Fruit fly (Drosophila melanogaster) whole organism, embryonic: ENCODE measurements around the gene Pxn.

Source experiments
- Ada2b ChIP-seq: fragments of 200-800 bp; sonication (Bioruptor generic); IDR thresholded peaks from 2 replicates; pipeline ENCODE4 v1.3.6; 2022; ENCODE audit warnings: missing biosample characterization, missing genetic modification characterization
- Atf3 ChIP-seq: fragments of 200-800 bp; sonication (Bioruptor generic); optimal IDR thresholded peaks from 3 replicates; lab custom pipeline; 2016; ENCODE audit warnings: missing biosample characterization, missing genetic modification characterization
- CG10147 ChIP-seq: fragments of 200-800 bp; sonication (Bioruptor generic); optimal IDR thresholded peaks from 2 replicates; lab custom pipeline; 2019; ENCODE audit warnings: missing biosample characterization, mild to moderate bottlenecking, missing genetic modification characterization, moderate library complexity
- CG10543 ChIP-seq: fragments of 200-800 bp; sonication (Bioruptor generic); optimal IDR thresholded peaks from 3 replicates; lab custom pipeline; 2017; ENCODE audit warnings: missing biosample characterization, mild to moderate bottlenecking, missing genetic modification characterization, moderate library complexity
- CG10979 ChIP-seq: fragments of 200-800 bp; sonication (Bioruptor generic); optimal IDR thresholded peaks from 2 replicates; lab custom pipeline; 2018; ENCODE audit warnings: missing biosample characterization, mild to moderate bottlenecking, missing genetic modification characterization, moderate library complexity
- CG11504 ChIP-seq: fragments of 200-800 bp; sonication (Bioruptor generic); optimal IDR thresholded peaks from 3 replicates; lab custom pipeline; 2019; ENCODE audit warnings: missing biosample characterization, mild to moderate bottlenecking, missing genetic modification characterization, moderate library complexity
- CG13123 ChIP-seq: fragments of 200-800 bp; sonication (Bioruptor generic); optimal IDR thresholded peaks from 2 replicates; lab custom pipeline; 2016; ENCODE audit warnings: missing biosample characterization, missing genetic modification characterization
- CG14014 ChIP-seq: fragments of 200-800 bp; sonication (Bioruptor generic); IDR thresholded peaks from 2 replicates; pipeline ENCODE4 v1.3.6; 2022; ENCODE audit warnings: missing biosample characterization, missing genetic modification characterization
- CG14050 ChIP-seq: fragments of 200-800 bp; sonication (Bioruptor generic); IDR thresholded peaks from 3 replicates; pipeline ENCODE4 v1.3.6; 2022; ENCODE audit warnings: missing biosample characterization, missing genetic modification characterization
- CG14667 ChIP-seq: fragments of 200-800 bp; sonication (Bioruptor generic); IDR thresholded peaks from 2 replicates; pipeline ENCODE4 v1.3.6; 2022; ENCODE audit warnings: missing biosample characterization, missing genetic modification characterization
- CG14710 ChIP-seq: fragments of 200-800 bp; sonication (Bioruptor generic); optimal IDR thresholded peaks from 3 replicates; lab custom pipeline; 2019; ENCODE audit warnings: missing biosample characterization, mild to moderate bottlenecking, missing genetic modification characterization, moderate library complexity
- CG15696 ChIP-seq: fragments of 200-800 bp; sonication (Bioruptor generic); optimal IDR thresholded peaks from 2 replicates; lab custom pipeline; 2019; ENCODE audit warnings: missing biosample characterization, mild to moderate bottlenecking, missing genetic modification characterization, moderate library complexity
- CG17829 ChIP-seq: fragments of 200-800 bp; optimal IDR thresholded peaks from 2 replicates; lab custom pipeline; 2019; ENCODE audit warnings: missing biosample characterization, mild to moderate bottlenecking, missing genetic modification characterization, moderate library complexity
- CG18599 ChIP-seq: fragments of 200-800 bp; sonication (Bioruptor generic); optimal IDR thresholded peaks from 3 replicates; lab custom pipeline; 2017; ENCODE audit warnings: missing biosample characterization, missing genetic modification characterization, mild to moderate bottlenecking, moderate library complexity, missing genetic modification reagents
- CG2678 ChIP-seq: fragments of 200-800 bp; sonication (Bioruptor generic); optimal IDR thresholded peaks from 3 replicates; lab custom pipeline; 2019; ENCODE audit warnings: missing biosample characterization, mild to moderate bottlenecking, missing genetic modification characterization, moderate library complexity
- CG2712 ChIP-seq: fragments of 200-800 bp; optimal IDR thresholded peaks from 3 replicates; lab custom pipeline; 2019; ENCODE audit warnings: missing biosample characterization, mild to moderate bottlenecking, missing genetic modification characterization, moderate library complexity
- CG2875 ChIP-seq: fragments of 200-800 bp; sonication (Bioruptor generic); optimal IDR thresholded peaks from 2 replicates; lab custom pipeline; 2017; ENCODE audit warnings: missing biosample characterization, mild to moderate bottlenecking, missing genetic modification characterization, missing genetic modification reagents
- CG4424 ChIP-seq: fragments of 200-800 bp; sonication (Bioruptor generic); optimal IDR thresholded peaks from 3 replicates; lab custom pipeline; 2016; ENCODE audit warnings: missing biosample characterization, missing genetic modification characterization
- CG6689 ChIP-seq: fragments of 200-800 bp; sonication (Bioruptor generic); IDR thresholded peaks from 2 replicates; pipeline ENCODE4 v1.3.6; 2022; ENCODE audit warnings: missing biosample characterization, missing genetic modification characterization
- CG7839 ChIP-seq: fragments of 200-800 bp; sonication (Bioruptor generic); optimal IDR thresholded peaks from 3 replicates; lab custom pipeline; 2018; ENCODE audit warnings: missing biosample characterization, mild to moderate bottlenecking, missing genetic modification characterization, moderate library complexity
- CG7963 ChIP-seq: fragments of 200-800 bp; sonication (Bioruptor generic); IDR thresholded peaks from 3 replicates; pipeline ENCODE4 v1.3.6; 2022; ENCODE audit warnings: missing biosample characterization, missing genetic modification characterization; ENCODE audit not compliant: partially characterized antibody
- D19A ChIP-seq: fragments of 200-800 bp; optimal IDR thresholded peaks from 3 replicates; lab custom pipeline; 2019; ENCODE audit warnings: missing biosample characterization, mild to moderate bottlenecking, missing genetic modification characterization, moderate library complexity
- Doc2 ChIP-seq: fragments of 200-800 bp; sonication (Bioruptor generic); IDR thresholded peaks from 2 replicates; pipeline ENCODE4 v1.3.6; 2022; ENCODE audit warnings: missing biosample characterization, missing genetic modification characterization
- Fer1 ChIP-seq: fragments of 200-800 bp; sonication (Bioruptor generic); optimal IDR thresholded peaks from 2 replicates; lab custom pipeline; 2017; ENCODE audit warnings: missing biosample characterization, mild to moderate bottlenecking, missing genetic modification characterization
- HLH3B ChIP-seq: fragments of 200-800 bp; sonication (Bioruptor generic); IDR thresholded peaks from 2 replicates; pipeline ENCODE4 v1.3.6; 2022; ENCODE audit warnings: missing biosample characterization, missing genetic modification characterization
- Med ChIP-seq: fragments of 200-800 bp; sonication (Bioruptor generic); peaks from one replicate; lab custom pipeline; 2016; ENCODE audit warnings: missing biosample characterization, missing genetic modification characterization, mild to moderate bottlenecking, inconsistent platforms, moderate library complexity
- Pdp1 ChIP-seq, 2 experiments: fragments of 200-800 bp; sonication (Bioruptor generic); optimal IDR thresholded peaks; 3 replicates each; lab custom pipeline; 2016; ENCODE audit warnings: missing biosample characterization in 2 of 2, missing genetic modification characterization in 2 of 2, mild to moderate bottlenecking in 1 of 2, moderate library complexity in 1 of 2
- Ptx1 ChIP-seq: fragments of 200-800 bp; sonication (Bioruptor generic); IDR thresholded peaks from 2 replicates; pipeline ENCODE4 v1.3.6; 2022; ENCODE audit warnings: missing biosample characterization, missing genetic modification characterization
- Rfx ChIP-seq: fragments of 200-800 bp; sonication (Bioruptor generic); IDR thresholded peaks from 2 replicates; pipeline ENCODE4 v1.3.6; 2022; ENCODE audit warnings: missing biosample characterization, missing genetic modification characterization
- Sox100B ChIP-seq: fragments of 200-800 bp; sonication (Bioruptor generic); optimal IDR thresholded peaks from 3 replicates; lab custom pipeline; 2018; ENCODE audit warnings: missing biosample characterization, mild to moderate bottlenecking, missing genetic modification characterization
- Xrp1 ChIP-seq: fragments of 200-800 bp; sonication (Bioruptor generic); IDR thresholded peaks from 2 replicates; pipeline ENCODE4 v1.3.6; 2022; ENCODE audit warnings: missing biosample characterization, missing genetic modification characterization
- bab2 ChIP-seq: fragments of 200-800 bp; sonication (Bioruptor generic); optimal IDR thresholded peaks from 2 replicates; lab custom pipeline; 2016; ENCODE audit warnings: missing biosample characterization, missing genetic modification characterization
- dpn ChIP-seq, 2 experiments: fragments of 200-800 bp; sonication (Bioruptor generic); optimal IDR thresholded peaks; 3 replicates each; lab custom pipeline; 2016; ENCODE audit warnings: missing biosample characterization in 2 of 2, missing genetic modification characterization in 2 of 2
- dysf ChIP-seq: fragments of 200-800 bp; sonication (Bioruptor generic); IDR thresholded peaks from 3 replicates; pipeline ENCODE4 v1.3.6; 2022; ENCODE audit warnings: missing biosample characterization, missing genetic modification characterization
- eve ChIP-seq, 2 experiments: fragments of >200 bp; optimal IDR thresholded peaks; 2 replicates each; lab custom pipeline; 2017; ENCODE audit warnings: missing biosample characterization in 2 of 2, missing genetic modification characterization in 2 of 2
- fd96Cb ChIP-seq: fragments of 200-800 bp; sonication (Bioruptor generic); optimal IDR thresholded peaks from 2 replicates; lab custom pipeline; 2018; ENCODE audit warnings: missing biosample characterization, mild to moderate bottlenecking, missing genetic modification characterization, moderate library complexity
- h ChIP-seq: fragments of >200 bp; optimal IDR thresholded peaks from 2 replicates; lab custom pipeline; 2017
- ind ChIP-seq: fragments of 200-800 bp; sonication (Bioruptor generic); optimal IDR thresholded peaks from 3 replicates; lab custom pipeline; 2016; ENCODE audit warnings: missing biosample characterization, missing genetic modification characterization
- kay ChIP-seq: fragments of 200-800 bp; sonication (Bioruptor generic); optimal IDR thresholded peaks from 2 replicates; lab custom pipeline; 2016; ENCODE audit warnings: missing biosample characterization, missing genetic modification characterization
- lilli ChIP-seq: fragments of 200-800 bp; sonication (Bioruptor generic); optimal IDR thresholded peaks from 3 replicates; lab custom pipeline; 2016; ENCODE audit warnings: missing biosample characterization, missing genetic modification characterization
- luna ChIP-seq: fragments of 200-800 bp; sonication (Bioruptor generic); optimal IDR thresholded peaks from 2 replicates; lab custom pipeline; 2016; ENCODE audit warnings: missing biosample characterization, missing genetic modification characterization
- nau ChIP-seq: fragments of 200-800 bp; sonication (Bioruptor generic); optimal IDR thresholded peaks from 3 replicates; lab custom pipeline; 2017; ENCODE audit warnings: missing biosample characterization, mild to moderate bottlenecking, missing genetic modification characterization, missing genetic modification reagents
- phol ChIP-seq: fragments of 200-800 bp; sonication (Bioruptor generic); optimal IDR thresholded peaks from 3 replicates; lab custom pipeline; 2018; ENCODE audit warnings: missing biosample characterization, mild to moderate bottlenecking, missing genetic modification characterization, moderate library complexity
- row ChIP-seq: fragments of 200-800 bp; sonication (Bioruptor generic); IDR thresholded peaks from 3 replicates; pipeline ENCODE4 v1.3.6; 2022; ENCODE audit warnings: missing biosample characterization, missing genetic modification characterization
- sc ChIP-seq, 3 experiments: fragments of >200 bp in 2 of 3; fragments of 200-800 bp in 1 of 3; sonication (Bioruptor generic) in 1 of 3; optimal IDR thresholded peaks; 2 replicates in 2 of 3; 3 replicates in 1 of 3; lab custom pipeline; 2017; ENCODE audit warnings: mild to moderate bottlenecking in 1 of 3, missing biosample characterization in 1 of 3, missing genetic modification characterization in 1 of 3, missing genetic modification reagents in 1 of 3
- sima ChIP-seq: fragments of 200-800 bp; sonication (Bioruptor generic); optimal IDR thresholded peaks from 2 replicates; lab custom pipeline; 2016; ENCODE audit warnings: missing biosample characterization, missing genetic modification characterization
- sob ChIP-seq: fragments of 200-800 bp; sonication (Bioruptor generic); IDR thresholded peaks from 2 replicates; pipeline ENCODE4 v1.3.6; 2022; ENCODE audit warnings: missing biosample characterization, missing genetic modification characterization
- toy ChIP-seq: fragments of 200-800 bp; sonication (Bioruptor generic); IDR thresholded peaks from 2 replicates; pipeline ENCODE4 v1.3.6; 2022; ENCODE audit warnings: missing biosample characterization, missing genetic modification characterization

Pxn gene

DNA sequence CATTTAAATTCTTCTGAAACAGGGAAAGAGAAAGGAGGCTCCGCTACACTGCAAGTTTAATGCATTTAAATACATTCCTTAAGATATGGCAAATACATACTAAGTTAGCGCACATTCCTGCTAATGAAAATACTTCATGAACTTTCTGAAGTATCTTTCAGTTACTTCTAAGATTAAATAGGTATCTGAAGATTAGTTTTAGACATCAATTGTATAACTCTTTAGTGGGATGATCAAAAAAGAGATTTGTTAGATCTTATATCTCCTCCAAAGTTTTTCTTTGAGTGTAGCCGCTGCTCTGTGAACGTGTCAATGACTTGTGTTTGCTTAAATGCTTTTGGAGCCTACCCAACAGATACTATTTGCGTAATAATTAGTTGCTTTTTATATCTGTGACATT is 54.6 kb downstream of the Pxn start (continued):
- no peak for TF ChIP-seq sima (GFP tag; lab: Kevin White, UChicago)
- TF ChIP-seq CG18599 (GFP tag; lab: Kevin White, UChicago): peak; percentile 19
- TF ChIP-seq ind (GFP tag; lab: Kevin White, UChicago): peak; percentile 16
- TF ChIP-seq CG11504 (tag; lab: Kevin White, UChicago): peak; percentile 61
- TF ChIP-seq h (lab: Kevin White, UChicago): no peak
- TF ChIP-seq toy (GFP tag; lab: Robert Waterston, UW): no peak
- peak; percentile 30 for TF ChIP-seq phol (tag; lab: Kevin White, UChicago)
- TF ChIP-seq Doc2 (GFP tag; lab: Robert Waterston, UW): no peak
- no peak for TF ChIP-seq HLH3B (GFP tag; lab: Robert Waterston, UW)
- 0 out of 3 replicates have a peak, but pooled peaks have one; percentile 5 for TF ChIP-seq dysf (GFP tag; lab: Robert Waterston, UW)
- TF ChIP-seq Rfx (GFP tag; lab: Robert Waterston, UW): 0 out of 2 replicates have a peak, but pooled peaks have one; percentile 11
- 0 out of 2 replicates have a peak, but pooled peaks have one; percentile 28 for TF ChIP-seq CG14014 (GFP tag; lab: Robert Waterston, UW)
- TF ChIP-seq Ptx1 (GFP tag; lab: Robert Waterston, UW): 0 out of 2 replicates have a peak, but pooled peaks have one; percentile 9
- TF ChIP-seq Xrp1 (GFP tag; lab: Robert Waterston, UW): 0 out of 2 replicates have a peak, but pooled peaks have one; percentile 9
- TF ChIP-seq bab2 (GFP tag; lab: Kevin White, UChicago): peak; percentile 34
- no peak for TF ChIP-seq CG7963 (GFP tag; lab: Robert Waterston, UW)
- no peak for TF ChIP-seq sob (GFP tag; lab: Robert Waterston, UW)
- peak; percentile 15 for TF ChIP-seq CG14710 (tag; lab: Kevin White, UChicago)
- peak; percentile 23 for TF ChIP-seq D19A (tag; lab: Kevin White, UChicago)
- peak; percentile 21 for TF ChIP-seq CG2712
- TF ChIP-seq row (GFP tag; lab: Robert Waterston, UW): peak; percentile 46; the same call in 2 of the 3 replicates
- TF ChIP-seq CG2678 (tag; lab: Kevin White, UChicago): peak; percentile 63
- peak; percentile 18 for TF ChIP-seq kay
- peak; percentile 4 for TF ChIP-seq CG10147 (GFP tag; lab: Kevin White, UChicago)
- peak; percentile 35 for TF ChIP-seq CG10979 (tag; lab: Kevin White, UChicago)
- no peak for TF ChIP-seq CG14050
- peak; percentile 12 for TF ChIP-seq CG4424 (GFP tag; lab: Kevin White, UChicago)
- no peak for TF ChIP-seq CG13123 (GFP tag; lab: Kevin White, UChicago)
- no peak for TF ChIP-seq dpn (GFP tag; optimal IDR thresholded peaks at IDR 0.05; lab: Kevin White, UChicago)
- peak; percentile 32 for TF ChIP-seq CG7839 (tag; lab: Kevin White, UChicago)
- TF ChIP-seq fd96Cb (tag; lab: Kevin White, UChicago): peak; percentile 9
- peak in 1 of 2 experiments; percentile 62 for TF ChIP-seq Pdp1 (GFP tag; optimal IDR thresholded peaks at IDR 0.05; lab: Kevin White, UChicago)
- TF ChIP-seq CG15696: no peak
- TF ChIP-seq sc (optimal IDR thresholded peaks at IDR 0.05; lab: Kevin White, UChicago): no peak
- TF ChIP-seq sc (GFP tag; optimal IDR thresholded peaks at IDR 0.05; lab: Kevin White, UChicago): no peak
- peak; percentile 81 for TF ChIP-seq Med
- TF ChIP-seq CG17829 (tag; lab: Kevin White, UChicago): peak; percentile 9
- no peak for TF ChIP-seq CG6689 (GFP tag; lab: Robert Waterston, UW)
- TF ChIP-seq CG2875 (GFP tag; lab: Kevin White, UChicago): no peak
- no peak for TF ChIP-seq CG10543 (GFP tag; lab: Kevin White, UChicago)
- peak in 1 of 2 experiments; percentile 65 for TF ChIP-seq eve (GFP tag; optimal IDR thresholded peaks at IDR 0.05; lab: Kevin White, UChicago)
- no peak for TF ChIP-seq CG14667 (GFP tag; lab: Robert Waterston, UW)
- peak; percentile 63 for TF ChIP-seq nau (GFP tag; lab: Kevin White, UChicago)
- TF ChIP-seq luna (GFP tag; lab: Kevin White, UChicago): no peak
- TF ChIP-seq lilli (GFP tag; lab: Kevin White, UChicago): peak; percentile 20
- peak; percentile 32; the same call in 1 of the 2 replicates for TF ChIP-seq Ada2b
- peak; percentile 27 for TF ChIP-seq Fer1 (GFP tag; lab: Kevin White, UChicago)
- TF ChIP-seq Atf3 (GFP tag; lab: Kevin White, UChicago): no peak
- peak; percentile 40 for TF ChIP-seq Sox100B
